Worm (Caenorhabditis elegans) whole organism, midembryonic: ENCODE data around the gene cest-3.

Source experiments
- T22C8.4 ChIP-seq: fragments of 200-800 bp; sonication (Bioruptor generic); IDR thresholded peaks from 2 replicates; pipeline ENCODE4 v1.3.6; 2022; ENCODE audit warnings: missing genetic modification characterization, missing compliant biosample characterization
- flt-1 ChIP-seq: fragments of 200-800 bp; sonication (Bioruptor generic); IDR thresholded peaks from 2 replicates; pipeline ENCODE4 v1.3.6; 2022; ENCODE audit warnings: missing genetic modification characterization, missing compliant biosample characterization
- klf-2 ChIP-seq: fragments of 200-800 bp; sonication (Bioruptor generic); conservative IDR thresholded peaks from 2 replicates; pipeline ENCODE4 v1.3.6; 2022; ENCODE audit warnings: missing genetic modification reagents, missing genetic modification characterization, missing compliant biosample characterization
- ref-1 ChIP-seq: fragments of 200-800 bp; sonication (Bioruptor generic); conservative IDR thresholded peaks from 2 replicates; pipeline ENCODE4 v1.3.6; 2022; ENCODE audit warnings: missing genetic modification reagents, missing genetic modification characterization, missing compliant biosample characterization
- tab-1 ChIP-seq: fragments of 200-800 bp; sonication (Bioruptor generic); IDR thresholded peaks from 2 replicates; pipeline ENCODE4 v1.3.6; 2022; ENCODE audit warnings: missing genetic modification characterization, missing compliant biosample characterization
- ztf-23 ChIP-seq: fragments of 200-800 bp; sonication (Bioruptor generic); IDR thresholded peaks from 2 replicates; pipeline ENCODE4 v1.3.6; 2022; ENCODE audit warnings: missing genetic modification reagents, missing genetic modification characterization, missing compliant biosample characterization
- ztf-29 ChIP-seq: fragments of 200-800 bp; sonication (Bioruptor generic); IDR thresholded peaks from 2 replicates; pipeline ENCODE4 v1.3.6; 2022; ENCODE audit warnings: missing genetic modification reagents, missing genetic modification characterization, missing compliant biosample characterization

- TF ChIP-seq flt-1 (GFP tag; lab: Robert Waterston, UW) (no peak), tab-1 (no peak), T22C8.4 (GFP tag; lab: Robert Waterston, UW) (no peak), klf-2 (GFP tag; lab: Robert Waterston, UW) (no peak), ztf-29 (GFP tag; lab: Robert Waterston, UW) (no peak), ref-1 (GFP tag; lab: Robert Waterston, UW) (no peak), ztf-23 (no peak)
Observed at ce11 chrX:12248140-12248539, 6.7 kb downstream of the cest-3 start.
